Fruit fly (Drosophila melanogaster): ENCODE measurements around the gene side-VII.

side-VII gene

dm6 chr3R:9739793-9740192, at the start of gene side-VII:
side-VII (minus strand) TSS chr3R:9739979.
- TF ChIP-seq maf-S (GFP tag; optimal IDR thresholded peaks at IDR 0.05) (no peak), mld (GFP tag; IDR thresholded peaks at IDR 0.05; ENCODE audit: partially characterized antibody) (0 out of 3 replicates have a peak, but pooled peaks have one; percentile 4), tin (GFP tag; optimal IDR thresholded peaks at IDR 0.05) (no peak), Trl (optimal IDR thresholded peaks at IDR 0.05) (no peak), Trl (GFP tag; optimal IDR thresholded peaks at IDR 0.05) (no peak), sna (GFP tag; IDR thresholded peaks at IDR 0.05; ENCODE audit: partially characterized antibody) (0 out of 2 replicates have a peak, but pooled peaks have one; percentile 13), CG9609 (GFP tag; optimal IDR thresholded peaks at IDR 0.05) (no peak), peb (GFP tag; IDR thresholded peaks at IDR 0.05) (no peak), nom (GFP tag; optimal IDR thresholded peaks at IDR 0.05) (no peak), CkIIα-i1 (GFP tag; IDR thresholded peaks at IDR 0.05) (no peak), Xbp1 (GFP tag; optimal IDR thresholded peaks at IDR 0.05) (no peak), Hr78 (GFP tag; optimal IDR thresholded peaks at IDR 0.05) (peak in 1 of 2 experiments; percentile 29), nerfin-1 (tag; optimal IDR thresholded peaks at IDR 0.05) (peak; percentile 96), pan (optimal IDR thresholded peaks at IDR 0.05) (no peak), pan (GFP tag; optimal IDR thresholded peaks at IDR 0.05 in 1 of 2, IDR thresholded peaks at IDR 0.05 in 1 of 2) (no peak), dimm (GFP tag; IDR thresholded peaks at IDR 0.05) (no peak), CG5953 (GFP tag; IDR thresholded peaks at IDR 0.05) (no peak), chinmo (GFP tag; IDR thresholded peaks at IDR 0.05; ENCODE audit: partially characterized antibody) (0 out of 4 replicates have a peak, but pooled peaks have one; percentile 45), ewg (GFP tag; optimal IDR thresholded peaks at IDR 0.05) (peak; percentile 82), Fer2 (tag; optimal IDR thresholded peaks at IDR 0.05) (no peak), HLH3B (GFP tag; IDR thresholded peaks at IDR 0.05) (0 out of 2 replicates have a peak, but pooled peaks have one; percentile 28), Xrp1 (GFP tag; IDR thresholded peaks at IDR 0.05) (no peak), CG13123 (GFP tag; optimal IDR thresholded peaks at IDR 0.05) (no peak), Dbx (GFP tag; IDR thresholded peaks at IDR 0.05) (no peak), CG34224 (GFP tag; IDR thresholded peaks at IDR 0.05; ENCODE audit: partially characterized antibody) (no peak)

DNA sequence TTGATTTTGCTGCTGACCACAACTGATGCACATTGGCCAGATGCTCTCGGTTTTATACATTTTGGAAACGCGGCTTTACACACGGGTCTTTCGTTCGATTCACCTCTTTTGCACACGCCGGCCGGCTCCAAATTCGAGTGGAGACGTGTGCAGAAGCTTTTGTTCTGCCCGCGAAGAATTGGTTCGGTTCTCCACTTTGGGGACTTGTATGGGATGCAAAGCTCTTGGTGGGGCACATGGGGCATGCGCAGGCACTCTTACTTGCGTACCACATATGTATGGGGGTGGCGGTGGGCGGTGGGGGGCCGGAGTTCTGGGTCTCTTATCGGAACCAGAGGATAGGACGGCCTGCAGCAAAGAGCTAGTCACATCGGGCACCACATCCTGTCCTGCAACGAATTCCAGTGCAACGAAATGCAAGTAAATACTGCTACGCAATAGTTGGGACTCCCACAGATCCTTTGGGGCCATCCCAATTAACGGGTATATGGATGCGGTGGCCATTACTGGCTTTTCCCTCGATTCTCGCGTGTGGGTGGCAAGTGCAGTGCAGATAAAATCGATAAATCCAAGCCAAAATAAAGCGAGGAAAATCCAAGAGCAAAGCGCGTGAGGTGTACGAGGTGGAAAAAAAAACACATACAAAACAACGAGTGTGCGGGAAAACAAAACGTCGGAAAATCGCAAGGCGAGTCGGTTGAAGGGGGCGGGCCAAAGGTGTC, 44.7 kb upstream of the side-VII start, which contains the start of the genes MtnA and CG8500:
Gene MtnA (minus strand): TSS at position 30 of the 722 bp plus-strand sequence.
Gene CG8500 (plus strand): TSS at position 313 of the 722 bp plus-strand sequence.
- TF ChIP-seq CG30020 (tag; optimal IDR thresholded peaks at IDR 0.05) (no peak), abd-A (tag; optimal IDR thresholded peaks at IDR 0.05) (no peak), CG14014 (GFP tag; IDR thresholded peaks at IDR 0.05) (no peak), ac (GFP tag; optimal IDR thresholded peaks at IDR 0.05) (no peak), btn (GFP tag; optimal IDR thresholded peaks at IDR 0.05) (no peak), Atf3 (GFP tag; optimal IDR thresholded peaks at IDR 0.05) (no peak), Xrp1 (GFP tag; IDR thresholded peaks at IDR 0.05) (no peak), CG8924 (tag; optimal IDR thresholded peaks at IDR 0.05) (no peak), CG2120 (GFP tag; optimal IDR thresholded peaks at IDR 0.05) (no peak), sim (GFP tag; IDR thresholded peaks at IDR 0.05) (no peak), gcm2 (GFP tag; optimal IDR thresholded peaks at IDR 0.05) (no peak), CG15011 (GFP tag; optimal IDR thresholded peaks at IDR 0.05) (no peak), usp (GFP tag; optimal IDR thresholded peaks at IDR 0.05) (no peak), HLH4C (GFP tag; IDR thresholded peaks at IDR 0.05; ENCODE audit: partially characterized antibody) (0 out of 3 replicates have a peak, but pooled peaks have one; percentile 24), CG12659 (GFP tag; optimal IDR thresholded peaks at IDR 0.05) (peak; percentile 20), Hmr (GFP tag; optimal IDR thresholded peaks at IDR 0.05) (peak; percentile 79), Sox102F (GFP tag; optimal IDR thresholded peaks at IDR 0.05) (no peak), peb (GFP tag; IDR thresholded peaks at IDR 0.05) (no peak), Fer2 (tag; optimal IDR thresholded peaks at IDR 0.05) (no peak), h (optimal IDR thresholded peaks at IDR 0.05) (no peak), Xbp1 (GFP tag; optimal IDR thresholded peaks at IDR 0.05) (no peak), Bgb (GFP tag; IDR thresholded peaks at IDR 0.05; ENCODE audit: partially characterized antibody) (peak; percentile 54; the same call in 1 of the 2 replicates), fu2 (GFP tag; optimal IDR thresholded peaks at IDR 0.05) (no peak), ase (GFP tag; IDR thresholded peaks at IDR 0.05) (no peak), CG17361 (GFP tag; IDR thresholded peaks at IDR 0.05) (no peak), Fer1 (GFP tag; optimal IDR thresholded peaks at IDR 0.05) (peak; percentile 55), CTCF (GFP tag; optimal IDR thresholded peaks at IDR 0.05) (peak; percentile 64), CG4730 (GFP tag; IDR thresholded peaks at IDR 0.05) (no peak), crp (GFP tag; optimal IDR thresholded peaks at IDR 0.05) (no peak)

All from whole organism, embryonic.